Worm (Caenorhabditis elegans): Measurements from ENCODE around the gene Y39E4B.11.

- TF ChIP-seq med-1 (GFP tag; optimal IDR thresholded peaks at IDR 0.05; ENCODE audit: insufficient read depth) (no peak), ztf-23 (GFP tag; IDR thresholded peaks at IDR 0.05) (peak; percentile 55; the same call in 1 of the 2 replicates), klf-2 (GFP tag; conservative IDR thresholded peaks at IDR 0.05) (no peak), T22C8.4 (GFP tag; IDR thresholded peaks at IDR 0.05) (no peak), ref-1 (GFP tag; conservative IDR thresholded peaks at IDR 0.05) (no peak), flt-1 (GFP tag; IDR thresholded peaks at IDR 0.05) (no peak)
Observed at ce11 chrIII:13160636-13161035, 44.1 kb upstream of the Y39E4B.11 start.
